Worm (Caenorhabditis elegans): ENCODE measurements around the gene nduv-3.
"Not testable (repeated sequence)": the region's sequence is repeated elsewhere in the genome, so short reads cannot be mapped to it uniquely, and the experiment has no call there.

Gene nduv-3

DNA sequence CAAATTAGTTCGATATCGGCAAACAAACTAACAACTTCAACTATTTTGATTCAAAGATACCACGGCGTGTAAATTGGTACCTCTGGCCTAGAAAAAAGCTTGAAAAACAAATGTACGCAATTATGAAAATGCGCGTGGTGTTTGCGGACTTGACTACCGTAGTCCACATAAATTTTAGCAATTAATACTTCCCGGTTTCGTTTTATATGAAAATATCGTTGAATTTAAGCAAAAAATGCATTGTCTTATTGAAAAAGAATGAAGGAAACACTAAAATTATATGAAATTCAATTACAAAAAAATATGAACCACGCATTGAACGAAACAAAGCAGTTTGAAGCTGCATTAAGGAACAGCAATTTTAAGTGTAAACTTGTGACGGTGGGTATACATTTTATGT is 33.8 kb downstream of the nduv-3 start, which contains the start of gene gpx-4:
gpx-4 (minus strand) TSS at position 101 of the 400 bp plus-strand sequence.
- TF ChIP-seq fos-1, elt-2, ceh-9 (tag; optimal IDR thresholded peaks at IDR 0.05): not testable (repeated sequence)

- TF ChIP-seq nhr-67 (tag; optimal IDR thresholded peaks at IDR 0.05) = no peak
- peak; percentile 48 for TF ChIP-seq hmg-11 (tag; optimal IDR thresholded peaks at IDR 0.05)
- TF ChIP-seq elt-1 (tag; optimal IDR thresholded peaks at IDR 0.05) = no peak
- no peak for TF ChIP-seq sea-2 (GFP tag; optimal IDR thresholded peaks at IDR 0.05)
- peak; percentile 52 for TF ChIP-seq lsy-12 (tag; optimal IDR thresholded peaks at IDR 0.05)
- TF ChIP-seq ama-1 (optimal IDR thresholded peaks at IDR 0.05) = peak; percentile 37
- no peak for TF ChIP-seq ztf-11 (tag; optimal IDR thresholded peaks at IDR 0.05)
- TF ChIP-seq mdl-1 (tag; optimal IDR thresholded peaks at IDR 0.05) = no peak
- peak; percentile 92 for TF ChIP-seq nfya-1 (tag; optimal IDR thresholded peaks at IDR 0.05; ENCODE audit: insufficient read depth)
- peak; percentile 90 for TF ChIP-seq pha-4 (tag; optimal IDR thresholded peaks at IDR 0.05)
- no peak for TF ChIP-seq fkh-2 (tag; optimal IDR thresholded peaks at IDR 0.05)
- peak; percentile 68 for TF ChIP-seq ceh-82 (tag; optimal IDR thresholded peaks at IDR 0.05)
- TF ChIP-seq fkh-10 (GFP tag; optimal IDR thresholded peaks at IDR 0.05) = peak; percentile 87
- TF ChIP-seq zag-1 (tag; optimal IDR thresholded peaks at IDR 0.05) = no peak
- peak; percentile 72 for TF ChIP-seq tbx-2 (tag; optimal IDR thresholded peaks at IDR 0.05)
- no peak for TF ChIP-seq nhr-77 (tag; optimal IDR thresholded peaks at IDR 0.05)
- TF ChIP-seq R02D3.7 (tag; optimal IDR thresholded peaks at IDR 0.05) = peak; percentile 73
- TF ChIP-seq ceh-28 (tag; optimal IDR thresholded peaks at IDR 0.05) = peak; percentile 61
- no peak for TF ChIP-seq nhr-237 (tag; optimal IDR thresholded peaks at IDR 0.05)
- no peak for TF ChIP-seq nhr-12 (tag; optimal IDR thresholded peaks at IDR 0.05)
- TF ChIP-seq pqm-1 (tag; optimal IDR thresholded peaks at IDR 0.05) = peak; percentile 20
- no peak for TF ChIP-seq aly-2 (tag; optimal IDR thresholded peaks at IDR 0.05)
- TF ChIP-seq ceh-16 (tag; optimal IDR thresholded peaks at IDR 0.05) = no peak
- no peak for TF ChIP-seq daf-12 (tag; optimal IDR thresholded peaks at IDR 0.05)
- TF ChIP-seq unc-39 (tag; optimal IDR thresholded peaks at IDR 0.05) = no peak
- no peak for TF ChIP-seq ceh-9 (tag; optimal IDR thresholded peaks at IDR 0.05)
- peak; percentile 68 for TF ChIP-seq lin-39 (tag; optimal IDR thresholded peaks at IDR 0.05)
- TF ChIP-seq ztf-4 (tag; optimal IDR thresholded peaks at IDR 0.05) = no peak
- peak in 1 of 2 experiments; percentile 24 for TF ChIP-seq eor-1 (tag; optimal IDR thresholded peaks at IDR 0.05)
- no peak for TF ChIP-seq ZK546.5 (tag; optimal IDR thresholded peaks at IDR 0.05)
- TF ChIP-seq elt-2 (tag; optimal IDR thresholded peaks at IDR 0.05) = peak; percentile 17
- TF ChIP-seq snpc-4 (tag; optimal IDR thresholded peaks at IDR 0.05) = peak; percentile 61
- no peak for TF ChIP-seq egl-27 (tag; optimal IDR thresholded peaks at IDR 0.05)
- peak; percentile 84 for TF ChIP-seq skn-1 (tag; optimal IDR thresholded peaks at IDR 0.05)
- no peak for TF ChIP-seq elt-3 (tag; optimal IDR thresholded peaks at IDR 0.05)
- TF ChIP-seq jun-1 (tag; optimal IDR thresholded peaks at IDR 0.05) = peak; percentile 66
- TF ChIP-seq egl-5 (tag; optimal IDR thresholded peaks at IDR 0.05) = no peak
- no peak for TF ChIP-seq nhr-28 (tag; optimal IDR thresholded peaks at IDR 0.05)
- TF ChIP-seq nhr-11 (tag; optimal IDR thresholded peaks at IDR 0.05) = peak; percentile 47
- TF ChIP-seq nhr-23 (tag; optimal IDR thresholded peaks at IDR 0.05) = peak; percentile 89
- TF ChIP-seq fos-1 (tag; optimal IDR thresholded peaks at IDR 0.05) = no peak
- TF ChIP-seq nhr-43 (tag; optimal IDR thresholded peaks at IDR 0.05; ENCODE audit: poor library complexity, severe bottlenecking) = peak; percentile 85
- TF ChIP-seq unc-62 (GFP tag; optimal IDR thresholded peaks at IDR 0.05) = no peak
- peak; percentile 97 for TF ChIP-seq lin-15B (tag; optimal IDR thresholded peaks at IDR 0.05)
- TF ChIP-seq nhr-76 (tag; optimal IDR thresholded peaks at IDR 0.05) = no peak
- no peak for TF ChIP-seq mml-1 (tag; optimal IDR thresholded peaks at IDR 0.05)
- TF ChIP-seq nhr-25 (tag; optimal IDR thresholded peaks at IDR 0.05) = peak; percentile 76
Observed at ce11 chrIV:2676281-2676680, 35.2 kb downstream of the nduv-3 start, which contains the start of gene Y94H6A.3. Gene Y94H6A.3, plus strand, starts transcription at chrIV:2676512.

All from whole organism, L3 larva.